Worm (Caenorhabditis elegans): Measurements from ENCODE around the gene F11D5.6.

The F11D5.6 gene

DNA sequence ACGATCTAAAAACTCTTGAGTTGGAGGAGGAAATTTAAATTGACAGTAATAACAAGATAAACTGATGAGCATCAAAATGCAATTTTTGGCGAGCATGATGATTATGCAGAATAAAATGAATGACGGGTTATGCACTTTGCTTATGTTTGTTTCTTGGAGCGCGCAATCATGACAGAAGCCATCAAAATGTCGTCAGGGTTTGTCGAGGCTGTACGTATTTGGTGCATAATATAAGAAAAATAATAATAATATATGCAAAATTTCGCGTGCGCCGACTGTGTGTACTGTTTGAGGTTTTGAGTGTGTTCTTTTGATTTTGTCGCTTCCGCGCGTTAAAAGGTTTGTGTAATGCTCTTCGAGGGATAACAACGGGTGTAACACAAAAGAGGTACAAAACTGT lies 24.2 kb upstream of the F11D5.6 start, which contains the start of gene nspg-4:
Gene nspg-4 (minus strand): TSS at position 101 of the 400 bp plus-strand sequence.
- no peak for TF ChIP-seq mdl-1 (tag; optimal IDR thresholded peaks at IDR 0.05)
- no peak for TF ChIP-seq zfp-2 (tag; optimal IDR thresholded peaks at IDR 0.05)
- no peak for TF ChIP-seq dpl-1 (GFP tag; optimal IDR thresholded peaks at IDR 0.05)
- TF ChIP-seq ceh-28 (tag; optimal IDR thresholded peaks at IDR 0.05) = no peak
- TF ChIP-seq T26A8.4 (GFP tag; IDR thresholded peaks at IDR 0.05) = no peak
- TF ChIP-seq pha-4 (GFP tag; IDR thresholded peaks at IDR 0.05) = no peak
- TF ChIP-seq pha-4 (tag; optimal IDR thresholded peaks at IDR 0.05) = no peak
- TF ChIP-seq lin-38 (GFP tag; IDR thresholded peaks at IDR 0.05) = no peak
- no peak for TF ChIP-seq aha-1 (tag)
- no peak for TF ChIP-seq nhr-77 (tag; optimal IDR thresholded peaks at IDR 0.05)
- TF ChIP-seq D1046.2 (GFP tag; IDR thresholded peaks at IDR 0.05) = no peak
- no peak for TF ChIP-seq F37D6.2 (tag; optimal IDR thresholded peaks at IDR 0.05)
- no peak for TF ChIP-seq sdz-12 (GFP tag; optimal IDR thresholded peaks at IDR 0.05)
- TF ChIP-seq Y75B8A.6 (GFP tag; IDR thresholded peaks at IDR 0.05) = no peak
- TF ChIP-seq daf-16 (GFP tag; optimal IDR thresholded peaks at IDR 0.05) = no peak
- TF ChIP-seq daf-16 (tag; optimal IDR thresholded peaks at IDR 0.05) = no peak
- no peak for TF ChIP-seq hmg-1.1 (GFP tag; IDR thresholded peaks at IDR 0.05)
- no peak for TF ChIP-seq Y48G9A.11 (GFP tag; IDR thresholded peaks at IDR 0.05)
- TF ChIP-seq spr-3 (GFP tag; optimal IDR thresholded peaks at IDR 0.05) = no peak

DNA sequence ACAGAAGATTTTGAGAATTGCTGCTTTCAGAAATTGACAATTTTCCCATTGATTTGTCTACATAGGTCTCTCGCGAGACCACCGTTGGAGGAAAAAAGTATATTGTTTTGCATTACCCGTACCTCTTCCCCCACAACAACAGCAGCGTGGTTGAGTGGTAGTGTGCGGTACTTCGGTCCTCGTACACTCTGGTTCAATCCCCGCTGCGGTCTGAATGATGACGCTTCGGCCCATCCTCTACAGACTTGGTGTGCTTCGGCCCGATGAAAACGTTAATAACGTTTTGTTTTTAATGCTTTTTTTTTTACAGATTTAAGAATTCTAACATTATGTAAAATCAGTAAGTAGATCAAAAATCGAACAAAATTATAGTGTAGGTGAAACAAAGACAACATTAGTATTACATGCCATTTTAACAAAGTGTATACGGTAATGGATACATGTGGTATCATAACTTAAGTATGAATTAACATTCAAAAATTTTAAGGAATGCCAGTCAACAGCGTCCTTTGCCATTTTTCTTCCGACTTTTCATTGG lies 21.9 kb upstream of the F11D5.6 start, which contains the start of gene ZK816.3:
Gene ZK816.3 (plus strand): TSS at position 488 of the 538 bp plus-strand sequence.
- TF ChIP-seq spr-3 (GFP tag; optimal IDR thresholded peaks at IDR 0.05) (no peak), pha-4 (GFP tag; IDR thresholded peaks at IDR 0.05) (peak; percentile 80), pha-4 (tag; optimal IDR thresholded peaks at IDR 0.05) (no peak), daf-16 (GFP tag; optimal IDR thresholded peaks at IDR 0.05) (peak in 1 of 2 experiments; percentile 20), daf-16 (tag; optimal IDR thresholded peaks at IDR 0.05) (peak; percentile 51), nhr-11 (tag; optimal IDR thresholded peaks at IDR 0.05) (no peak), Y5F2A.4 (GFP tag; optimal IDR thresholded peaks at IDR 0.05) (peak; percentile 5), F44E2.7 (GFP tag; IDR thresholded peaks at IDR 0.05) (no peak), nhr-28 (tag; optimal IDR thresholded peaks at IDR 0.05) (no peak), hlh-11 (tag; optimal IDR thresholded peaks at IDR 0.05) (peak; percentile 21), vab-7 (GFP tag; IDR thresholded peaks at IDR 0.05) (peak; percentile 73), ceh-62 (tag; optimal IDR thresholded peaks at IDR 0.05) (no peak), pqm-1 (tag; optimal IDR thresholded peaks at IDR 0.05) (no peak), lin-15B (tag; optimal IDR thresholded peaks at IDR 0.05) (no peak), ces-1 (GFP tag; optimal IDR thresholded peaks at IDR 0.05) (no peak), egl-43 (GFP tag; IDR thresholded peaks at IDR 0.05) (peak; percentile 85), F26F4.8 (GFP tag; conservative IDR thresholded peaks at IDR 0.05) (0 out of 2 replicates have a peak, but pooled peaks have one; percentile 37), Y48G9A.11 (GFP tag; IDR thresholded peaks at IDR 0.05) (no peak), skn-1 (tag; optimal IDR thresholded peaks at IDR 0.05) (no peak), T20F7.1 (GFP tag; optimal IDR thresholded peaks at IDR 0.05) (no peak), nhr-76 (tag; optimal IDR thresholded peaks at IDR 0.05) (no peak), ZK546.5 (tag; optimal IDR thresholded peaks at IDR 0.05) (no peak), ama-1 (optimal IDR thresholded peaks at IDR 0.05) (no peak), hlh-30 (tag; optimal IDR thresholded peaks at IDR 0.05; ENCODE audit: insufficient read depth) (peak; percentile 13), zfp-3 (GFP tag; conservative IDR thresholded peaks at IDR 0.05) (no peak), snpc-4 (tag; optimal IDR thresholded peaks at IDR 0.05) (no peak), nhr-10 (tag; optimal IDR thresholded peaks at IDR 0.05) (no peak), nhr-42 (GFP tag; IDR thresholded peaks at IDR 0.05) (0 out of 2 replicates have a peak, but pooled peaks have one; percentile 21), lsy-2 (tag; optimal IDR thresholded peaks at IDR 0.05) (no peak), egl-27 (tag; optimal IDR thresholded peaks at IDR 0.05) (no peak), Y105C5A.15 (GFP tag; IDR thresholded peaks at IDR 0.05) (0 out of 2 replicates have a peak, but pooled peaks have one; percentile 57), F37D6.2 (tag; optimal IDR thresholded peaks at IDR 0.05) (no peak), nhr-25 (tag; optimal IDR thresholded peaks at IDR 0.05; ENCODE audit: borderline replicate concordance, insufficient read depth) (no peak), ceh-28 (tag; optimal IDR thresholded peaks at IDR 0.05) (no peak), mxl-2 (GFP tag; conservative IDR thresholded peaks at IDR 0.05) (no peak), jun-1 (tag; optimal IDR thresholded peaks at IDR 0.05) (no peak), zip-2 (tag; optimal IDR thresholded peaks at IDR 0.05) (no peak), F49E8.2 (tag; optimal IDR thresholded peaks at IDR 0.05; ENCODE audit: borderline replicate concordance) (no peak), nhr-111 (GFP tag; optimal IDR thresholded peaks at IDR 0.05) (no peak)

All from whole organism, L4 larva.